Worm (Caenorhabditis elegans): Measurements from ENCODE around the gene Y38F2AR.10.

Y38F2AR.10 gene

DNA sequence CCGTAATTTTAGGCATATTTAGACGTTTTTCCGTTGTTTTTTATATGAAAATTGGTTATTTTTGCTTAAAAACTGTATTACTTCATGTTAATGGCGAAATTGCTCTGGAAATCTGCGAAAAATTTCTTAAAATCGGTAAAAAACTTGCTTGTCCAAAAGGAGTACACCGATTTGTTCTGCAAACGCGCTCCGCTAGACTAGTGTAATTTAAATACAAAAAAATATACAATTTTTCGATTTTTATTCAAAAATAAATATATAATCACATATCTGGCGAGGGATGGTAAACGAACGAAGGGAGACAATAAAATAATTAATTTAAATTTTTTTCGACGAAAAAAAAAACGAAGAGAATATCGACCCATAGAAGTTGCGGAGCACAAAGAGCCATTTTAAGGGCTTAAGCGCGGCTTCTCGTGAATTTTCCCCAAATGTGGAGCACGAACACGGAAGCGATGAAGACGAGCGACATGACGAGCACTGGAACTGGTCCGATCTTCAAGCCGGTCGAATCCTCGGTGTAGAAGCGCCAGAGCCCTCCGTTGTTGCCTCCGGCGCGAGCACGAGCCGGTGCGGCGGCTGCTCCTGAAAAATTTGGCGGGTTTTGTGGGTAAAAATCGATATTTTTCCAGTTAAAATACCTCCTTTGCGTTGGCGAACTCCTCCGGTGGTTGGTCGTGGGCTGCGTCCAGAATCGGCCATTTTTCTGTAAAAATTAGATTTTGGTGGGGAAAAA is 11.2 kb downstream of the Y38F2AR.10 start, which contains the start of gene sec-61.B:
Gene sec-61.B (minus strand): TSS at position 706 of the 736 bp plus-strand sequence.
- TF ChIP-seq unc-62 (GFP tag; optimal IDR thresholded peaks at IDR 0.05), result no peak

ce11 chrIV:2383713-2384112 is 15.6 kb downstream of the Y38F2AR.10 start, which contains the start of gene Y38F2AR.3:
Gene Y38F2AR.3, plus strand, starts transcription at chrIV:2384013.
- TF ChIP-seq unc-62 (GFP tag; optimal IDR thresholded peaks at IDR 0.05), result no peak

DNA sequence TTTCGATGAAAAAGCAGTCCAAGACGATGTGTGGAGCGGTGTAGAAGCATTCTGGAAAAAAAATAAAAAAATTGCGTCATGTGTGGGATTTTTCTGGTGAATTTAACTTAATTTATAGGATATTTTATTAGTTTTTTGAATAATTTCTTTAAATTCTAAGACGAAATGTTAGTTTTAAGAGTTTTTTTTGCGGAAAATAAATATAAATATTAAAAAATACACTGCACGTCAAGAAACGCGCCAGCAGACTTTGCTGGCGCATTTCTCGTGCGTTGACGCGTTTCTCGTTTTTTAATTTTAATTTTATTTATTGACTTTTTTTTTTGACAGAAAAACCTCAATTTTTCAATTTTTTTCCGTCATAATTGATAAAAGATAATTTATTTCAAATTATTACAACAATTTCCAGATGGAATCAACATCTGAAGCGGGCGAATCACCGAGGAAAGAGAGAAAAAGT is 50.4 kb downstream of the Y38F2AR.10 start, which contains the start of the genes ppgn-1 and tftc-1:
Gene ppgn-1 (minus strand): TSS at position 51 of the 460 bp plus-strand sequence.
Gene tftc-1 (plus strand): TSS at position 410 of the 460 bp plus-strand sequence.
- TF ChIP-seq unc-62 (GFP tag; optimal IDR thresholded peaks at IDR 0.05), result no peak

Data from whole organism, dauer.